Fruit fly (Drosophila melanogaster) whole organism, embryonic: ENCODE measurements around the gene iav.

Experiments used
- Abd-B ChIP-seq: fragments of 200-800 bp; sonication (Bioruptor generic); optimal IDR thresholded peaks from 2 replicates; lab custom pipeline; 2018; ENCODE audit warnings: missing biosample characterization, mild to moderate bottlenecking, missing genetic modification characterization, moderate library complexity
- B-H2 ChIP-seq: fragments of 200-800 bp; sonication (Bioruptor generic); optimal IDR thresholded peaks from 2 replicates; lab custom pipeline; 2018; ENCODE audit warnings: missing biosample characterization, mild to moderate bottlenecking, missing genetic modification characterization
- CG1024 ChIP-seq: fragments of 200-800 bp; sonication (Bioruptor generic); IDR thresholded peaks from 2 replicates; pipeline ENCODE4 v1.3.6; 2022; ENCODE audit warnings: missing biosample characterization, missing genetic modification characterization
- CG10959 ChIP-seq: fragments of 200-800 bp; sonication (Bioruptor generic); IDR thresholded peaks from 2 replicates; pipeline ENCODE4 v1.3.6; 2022; ENCODE audit warnings: missing biosample characterization, missing genetic modification characterization
- CG11085 ChIP-seq: fragments of 200-800 bp; sonication (Bioruptor generic); IDR thresholded peaks from 2 replicates; pipeline ENCODE4 v1.3.6; 2022; ENCODE audit warnings: missing biosample characterization, missing genetic modification characterization
- CG12744 ChIP-seq: fragments of 200-800 bp; sonication (Bioruptor generic); optimal IDR thresholded peaks from 2 replicates; lab custom pipeline; 2016; ENCODE audit warnings: missing biosample characterization, missing genetic modification characterization
- CG17568 ChIP-seq: fragments of 200-800 bp; sonication (Bioruptor generic); optimal IDR thresholded peaks from 2 replicates; lab custom pipeline; 2018; ENCODE audit warnings: missing biosample characterization, mild to moderate bottlenecking, missing genetic modification characterization, moderate library complexity
- CG30431 ChIP-seq: fragments of 200-800 bp; sonication (Bioruptor generic); optimal IDR thresholded peaks from 2 replicates; lab custom pipeline; 2017; ENCODE audit warnings: missing biosample characterization, missing genetic modification characterization
- CG3281 ChIP-seq: fragments of 200-800 bp; sonication (Bioruptor generic); optimal IDR thresholded peaks from 3 replicates; lab custom pipeline; 2017; ENCODE audit warnings: missing biosample characterization, mild to moderate bottlenecking, missing genetic modification characterization
- CG34376 ChIP-seq: fragments of 200-800 bp; sonication (Bioruptor generic); optimal IDR thresholded peaks from 2 replicates; lab custom pipeline; 2018; ENCODE audit warnings: missing biosample characterization, mild to moderate bottlenecking, missing genetic modification characterization
- CG3838 ChIP-seq: fragments of 200-800 bp; sonication (Bioruptor generic); optimal IDR thresholded peaks from 3 replicates; lab custom pipeline; 2016; ENCODE audit warnings: missing biosample characterization, missing genetic modification characterization
- CG4282 ChIP-seq: fragments of 200-800 bp; sonication (Bioruptor generic); optimal IDR thresholded peaks from 2 replicates; lab custom pipeline; 2016; ENCODE audit warnings: missing biosample characterization, missing genetic modification characterization
- CG43689 ChIP-seq: fragments of 200-800 bp; sonication (Bioruptor generic); IDR thresholded peaks from 2 replicates; pipeline ENCODE4 v1.3.6; 2022; ENCODE audit warnings: missing biosample characterization, missing genetic modification characterization
- CG8765 ChIP-seq: fragments of 200-800 bp; sonication (Bioruptor generic); IDR thresholded peaks from 2 replicates; pipeline ENCODE4 v1.3.6; 2022; ENCODE audit warnings: missing biosample characterization, missing genetic modification characterization
- D19A ChIP-seq: fragments of 200-800 bp; optimal IDR thresholded peaks from 3 replicates; lab custom pipeline; 2019; ENCODE audit warnings: missing biosample characterization, mild to moderate bottlenecking, missing genetic modification characterization, moderate library complexity
- Dp ChIP-seq: fragments of 200-800 bp; sonication (Bioruptor generic); optimal IDR thresholded peaks from 2 replicates; lab custom pipeline; 2018; ENCODE audit warnings: missing biosample characterization, mild to moderate bottlenecking, missing genetic modification characterization, moderate library complexity
- HLH3B ChIP-seq: fragments of 200-800 bp; sonication (Bioruptor generic); IDR thresholded peaks from 2 replicates; pipeline ENCODE4 v1.3.6; 2022; ENCODE audit warnings: missing biosample characterization, missing genetic modification characterization
- HmgZ ChIP-seq: fragments of 200-800 bp; sonication (Bioruptor generic); optimal IDR thresholded peaks from 2 replicates; lab custom pipeline; 2018; ENCODE audit warnings: missing biosample characterization, mild to moderate bottlenecking, missing genetic modification characterization
- Hr39 ChIP-seq: fragments of >200 bp; optimal IDR thresholded peaks from 2 replicates; lab custom pipeline; 2017
- Max ChIP-seq: fragments of 200-800 bp; sonication (Bioruptor generic); optimal IDR thresholded peaks from 2 replicates; lab custom pipeline; 2016; ENCODE audit warnings: missing biosample characterization, mild to moderate bottlenecking, missing genetic modification characterization
- Meics ChIP-seq: fragments of 200-800 bp; sonication (Bioruptor generic); optimal IDR thresholded peaks from 2 replicates; lab custom pipeline; 2017; ENCODE audit warnings: missing biosample characterization, mild to moderate bottlenecking, missing genetic modification characterization
- Oli ChIP-seq: fragments of 200-800 bp; sonication (Bioruptor generic); optimal IDR thresholded peaks from 2 replicates; lab custom pipeline; 2018; ENCODE audit warnings: missing biosample characterization, mild to moderate bottlenecking, missing genetic modification characterization, moderate library complexity
- Optix ChIP-seq: fragments of 200-800 bp; sonication (Bioruptor generic); IDR thresholded peaks from 3 replicates; pipeline ENCODE4 v1.3.6; 2022; ENCODE audit warnings: missing biosample characterization, missing genetic modification characterization
- PHDP ChIP-seq: fragments of 200-800 bp; sonication (Bioruptor generic); optimal IDR thresholded peaks from 3 replicates; lab custom pipeline; 2018; ENCODE audit warnings: missing biosample characterization, mild to moderate bottlenecking, missing genetic modification characterization, moderate library complexity
- Usf ChIP-seq: fragments of 200-800 bp; sonication (Bioruptor generic); optimal IDR thresholded peaks from 2 replicates; lab custom pipeline; 2017; ENCODE audit warnings: missing genotype, missing biosample characterization, missing genetic modification characterization
- YL-1 ChIP-seq: fragments of 200-800 bp; sonication (Bioruptor generic); optimal IDR thresholded peaks from 3 replicates; lab custom pipeline; 2017; ENCODE audit warnings: missing biosample characterization, mild to moderate bottlenecking, missing genetic modification characterization
- ab ChIP-seq: fragments of 200-800 bp; sonication (Bioruptor generic); optimal IDR thresholded peaks from 2 replicates; lab custom pipeline; 2016; ENCODE audit warnings: missing biosample characterization, missing genetic modification characterization
- bbx ChIP-seq: fragments of 200-800 bp; sonication (Bioruptor generic); IDR thresholded peaks from 2 replicates; pipeline ENCODE4 v1.3.6; 2022; ENCODE audit warnings: missing biosample characterization, missing genetic modification characterization; ENCODE audit not compliant: partially characterized antibody
- ci ChIP-seq: fragments of 200-800 bp; sonication (Bioruptor generic); IDR thresholded peaks from 3 replicates; pipeline ENCODE4 v1.3.6; 2022; ENCODE audit warnings: missing biosample characterization, missing genetic modification characterization
- crc ChIP-seq: fragments of 200-800 bp; sonication (Bioruptor generic); optimal IDR thresholded peaks from 2 replicates; lab custom pipeline; 2016; ENCODE audit warnings: missing biosample characterization, missing genetic modification characterization
- dpn ChIP-seq, 2 experiments: fragments of 200-800 bp; sonication (Bioruptor generic); optimal IDR thresholded peaks; 3 replicates each; lab custom pipeline; 2016; ENCODE audit warnings: missing biosample characterization in 2 of 2, missing genetic modification characterization in 2 of 2
- fd102C ChIP-seq: fragments of 200-800 bp; sonication (Bioruptor generic); optimal IDR thresholded peaks from 2 replicates; lab custom pipeline; 2018; ENCODE audit warnings: missing biosample characterization, mild to moderate bottlenecking, missing genetic modification characterization, moderate library complexity
- fd64A ChIP-seq: fragments of 200-800 bp; sonication (Bioruptor generic); optimal IDR thresholded peaks from 3 replicates; lab custom pipeline; 2018; ENCODE audit warnings: missing biosample characterization, mild to moderate bottlenecking, missing genetic modification characterization
- fd96Cb ChIP-seq: fragments of 200-800 bp; sonication (Bioruptor generic); optimal IDR thresholded peaks from 2 replicates; lab custom pipeline; 2018; ENCODE audit warnings: missing biosample characterization, mild to moderate bottlenecking, missing genetic modification characterization, moderate library complexity
- fu2 ChIP-seq: fragments of 200-800 bp; sonication (Bioruptor generic); optimal IDR thresholded peaks from 2 replicates; lab custom pipeline; 2016; ENCODE audit warnings: missing biosample characterization, missing genetic modification characterization
- grn ChIP-seq: fragments of 200-800 bp; sonication (Bioruptor generic); optimal IDR thresholded peaks from 3 replicates; lab custom pipeline; 2017; ENCODE audit warnings: missing biosample characterization, missing genetic modification characterization
- gt ChIP-seq: fragments of 200-800 bp; sonication (Bioruptor generic); IDR thresholded peaks from 2 replicates; pipeline ENCODE4 v1.3.6; 2022; ENCODE audit warnings: missing biosample characterization, missing genetic modification characterization
- ind ChIP-seq: fragments of 200-800 bp; sonication (Bioruptor generic); optimal IDR thresholded peaks from 3 replicates; lab custom pipeline; 2016; ENCODE audit warnings: missing biosample characterization, missing genetic modification characterization
- jigr1 ChIP-seq: fragments of 200-800 bp; sonication (Bioruptor generic); IDR thresholded peaks from 3 replicates; pipeline ENCODE4 v1.3.6; 2022; ENCODE audit warnings: missing biosample characterization, missing genetic modification characterization
- mam ChIP-seq: fragments of 200-800 bp; sonication (Bioruptor generic); optimal IDR thresholded peaks from 3 replicates; lab custom pipeline; 2016; ENCODE audit warnings: missing biosample characterization, missing genetic modification characterization
- mld ChIP-seq: fragments of 200-800 bp; sonication (Bioruptor generic); IDR thresholded peaks from 3 replicates; pipeline ENCODE4 v1.3.6; 2022; ENCODE audit warnings: missing biosample characterization, missing genetic modification characterization; ENCODE audit not compliant: partially characterized antibody
- nau ChIP-seq: fragments of 200-800 bp; sonication (Bioruptor generic); optimal IDR thresholded peaks from 3 replicates; lab custom pipeline; 2017; ENCODE audit warnings: missing biosample characterization, mild to moderate bottlenecking, missing genetic modification characterization, missing genetic modification reagents
- nerfin-1 ChIP-seq: fragments of 200-800 bp; sonication (Bioruptor generic); optimal IDR thresholded peaks from 3 replicates; lab custom pipeline; 2019; ENCODE audit warnings: missing biosample characterization, mild to moderate bottlenecking, missing genetic modification characterization, moderate library complexity
- ranshi ChIP-seq: fragments of 200-800 bp; sonication (Bioruptor generic); IDR thresholded peaks from 2 replicates; pipeline ENCODE4 v1.3.6; 2022; ENCODE audit warnings: missing biosample characterization, missing genetic modification characterization
- repo ChIP-seq: fragments of 200-800 bp; sonication (Bioruptor generic); optimal IDR thresholded peaks from 2 replicates; lab custom pipeline; 2016; ENCODE audit warnings: missing biosample characterization, missing genetic modification characterization
- rib ChIP-seq: fragments of 200-800 bp; sonication (Bioruptor generic); IDR thresholded peaks from 2 replicates; pipeline ENCODE4 v1.3.6; 2022; ENCODE audit warnings: missing biosample characterization, missing genetic modification characterization
- run ChIP-seq: fragments of 200-800 bp; sonication (Bioruptor generic); optimal IDR thresholded peaks from 3 replicates; lab custom pipeline; 2018; ENCODE audit warnings: missing biosample characterization, mild to moderate bottlenecking, missing genetic modification characterization
- stc ChIP-seq: fragments of 200-800 bp; sonication (Bioruptor generic); IDR thresholded peaks from 2 replicates; pipeline ENCODE4 v1.3.6; 2022; ENCODE audit warnings: missing biosample characterization, missing genetic modification characterization
- tgo ChIP-seq: fragments of 200-800 bp; sonication (Bioruptor generic); IDR thresholded peaks from 3 replicates; pipeline ENCODE4 v1.3.6; 2022; ENCODE audit warnings: missing biosample characterization, missing genetic modification characterization
- wek ChIP-seq: fragments of 200-800 bp; sonication (Bioruptor generic); optimal IDR thresholded peaks from 3 replicates; lab custom pipeline; 2018; ENCODE audit warnings: missing biosample characterization, mild to moderate bottlenecking, missing genetic modification characterization, moderate library complexity
- zen ChIP-seq: fragments of 200-800 bp; sonication (Bioruptor generic); optimal IDR thresholded peaks from 3 replicates; lab custom pipeline; 2018; ENCODE audit warnings: missing biosample characterization, mild to moderate bottlenecking, missing genetic modification characterization, moderate library complexity
- zfh1 ChIP-seq: fragments of 200-800 bp; sonication (Bioruptor generic); IDR thresholded peaks from 3 replicates; pipeline ENCODE4 v1.3.6; 2022; ENCODE audit warnings: missing biosample characterization, missing genetic modification characterization

iav gene

dm6 chrX:6852574-6852973, 38.8 kb downstream of the iav start (continued):
- TF ChIP-seq CG17568 (GFP tag; lab: Kevin White, UChicago) = no peak
- TF ChIP-seq ci (GFP tag; lab: Robert Waterston, UW) = peak; percentile 91
- TF ChIP-seq wek (GFP tag; lab: Kevin White, UChicago) = peak; percentile 72
- peak; percentile 74 for TF ChIP-seq CG11085 (GFP tag; lab: Robert Waterston, UW)
- TF ChIP-seq ind (GFP tag; lab: Kevin White, UChicago) = peak; percentile 95
- peak; percentile 84 for TF ChIP-seq rib
- peak; percentile 93 for TF ChIP-seq Dp (GFP tag; lab: Kevin White, UChicago)
- TF ChIP-seq Abd-B (GFP tag; lab: Kevin White, UChicago) = peak; percentile 92
- TF ChIP-seq ranshi = peak; percentile 88
- TF ChIP-seq bbx (GFP tag; lab: Robert Waterston, UW) = no peak
- TF ChIP-seq nau (GFP tag; lab: Kevin White, UChicago) = peak; percentile 76
- TF ChIP-seq stc (GFP tag; lab: Robert Waterston, UW) = peak; percentile 80
- TF ChIP-seq repo = peak; percentile 87
- peak; percentile 92 for TF ChIP-seq CG34376
- peak; percentile 30 for TF ChIP-seq grn
- peak; percentile 83 for TF ChIP-seq nerfin-1 (tag; lab: Kevin White, UChicago)
- TF ChIP-seq mld (GFP tag; lab: Robert Waterston, UW) = no peak
- TF ChIP-seq CG10959 (GFP tag; lab: Robert Waterston, UW) = peak; percentile 38; the same call in 1 of the 2 replicates
- peak; percentile 58 for TF ChIP-seq gt (GFP tag; lab: Robert Waterston, UW)
- TF ChIP-seq Max (GFP tag; lab: Kevin White, UChicago) = peak; percentile 90
- TF ChIP-seq CG1024 (GFP tag; lab: Robert Waterston, UW) = peak; percentile 62
- peak; percentile 94 for TF ChIP-seq B-H2 (GFP tag; lab: Kevin White, UChicago)
- TF ChIP-seq HLH3B = peak; percentile 83
- no peak for TF ChIP-seq fd102C
- TF ChIP-seq ab (GFP tag; lab: Kevin White, UChicago) = peak; percentile 65
- peak; percentile 95 for TF ChIP-seq HmgZ (tag; lab: Kevin White, UChicago)
- peak; percentile 85 for TF ChIP-seq CG12744
- TF ChIP-seq zen = peak; percentile 84
- TF ChIP-seq Usf (GFP tag; lab: Kevin White, UChicago) = peak; percentile 78
- TF ChIP-seq jigr1 (GFP tag; lab: Robert Waterston, UW) = peak; percentile 48; the same call in 1 of the 3 replicates
- TF ChIP-seq Optix (GFP tag; lab: Robert Waterston, UW) = peak; percentile 81
- TF ChIP-seq fd96Cb = peak; percentile 91
- peak; percentile 94 for TF ChIP-seq dpn (GFP tag; optimal IDR thresholded peaks at IDR 0.05; lab: Kevin White, UChicago)
- peak; percentile 83 for TF ChIP-seq zfh1 (GFP tag; lab: Robert Waterston, UW)
- peak; percentile 67 for TF ChIP-seq CG8765
- peak; percentile 58 for TF ChIP-seq fd64A (GFP tag; lab: Kevin White, UChicago)
- TF ChIP-seq PHDP (tag; lab: Kevin White, UChicago) = peak; percentile 91
- peak; percentile 88 for TF ChIP-seq crc (GFP tag; lab: Kevin White, UChicago)
- TF ChIP-seq CG4282 (GFP tag; lab: Kevin White, UChicago) = peak; percentile 75
- TF ChIP-seq fu2 (GFP tag; lab: Kevin White, UChicago) = peak; percentile 89
- TF ChIP-seq YL-1 (GFP tag; lab: Kevin White, UChicago) = peak; percentile 46
- no peak for TF ChIP-seq Hr39
- peak; percentile 95 for TF ChIP-seq mam (GFP tag; lab: Kevin White, UChicago)
- TF ChIP-seq Meics = peak; percentile 93
- peak; percentile 85 for TF ChIP-seq CG30431 (GFP tag; lab: Kevin White, UChicago)
- peak; percentile 84 for TF ChIP-seq D19A (tag; lab: Kevin White, UChicago)
- TF ChIP-seq tgo = peak; percentile 81
- peak; percentile 47 for TF ChIP-seq CG3838 (GFP tag; lab: Kevin White, UChicago)
- TF ChIP-seq Oli = peak; percentile 92
- peak; percentile 91 for TF ChIP-seq CG3281 (GFP tag; lab: Kevin White, UChicago)
- TF ChIP-seq CG43689 (GFP tag; lab: Robert Waterston, UW) = peak; percentile 33; the same call in 1 of the 2 replicates
- TF ChIP-seq run (tag; lab: Kevin White, UChicago) = peak; percentile 64
